Worm (Caenorhabditis elegans): ENCODE data around the gene col-102.

- TF ChIP-seq lin-40 (tag; optimal IDR thresholded peaks at IDR 0.05), result no peak
- no peak for TF ChIP-seq attf-5 (GFP tag; optimal IDR thresholded peaks at IDR 0.05)
- no peak for TF ChIP-seq ets-4 (GFP tag; optimal IDR thresholded peaks at IDR 0.05)
- no peak for TF ChIP-seq cebp-2 (GFP tag; IDR thresholded peaks at IDR 0.05)
- no peak for TF ChIP-seq F57A8.1 (GFP tag; optimal IDR thresholded peaks at IDR 0.05)
- no peak for TF ChIP-seq somi-1 (GFP tag; optimal IDR thresholded peaks at IDR 0.05)
These were observed 1.2 kb downstream of the col-102 start for ce11 chrIV:605431-605830.
